Fruit fly (Drosophila melanogaster): ENCODE measurements around the gene cv.

The cv gene

DNA sequence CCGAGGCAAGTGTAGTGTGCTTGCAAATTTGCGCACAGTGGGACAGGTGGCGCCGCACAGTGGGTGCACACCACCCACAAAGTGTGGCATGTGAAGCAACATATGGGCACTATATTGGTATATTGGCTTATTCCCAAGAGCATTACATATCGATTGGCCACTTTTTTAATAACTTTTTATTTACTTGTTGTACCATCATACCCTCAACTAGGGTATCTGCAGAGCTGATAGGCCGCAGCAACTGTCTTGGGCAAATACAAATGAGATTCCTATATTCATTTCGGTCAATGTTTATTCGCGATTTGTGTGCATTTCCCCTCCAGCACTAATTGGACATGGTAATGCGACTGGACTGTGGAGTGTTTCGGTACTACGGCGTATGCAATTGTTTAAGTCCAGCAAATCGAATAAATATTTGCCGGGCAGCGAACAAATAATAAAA, 35.0 kb downstream of the cv start (continued):
- TF ChIP-seq exex (tag; optimal IDR thresholded peaks at IDR 0.05) (no peak), CG3065 (GFP tag; optimal IDR thresholded peaks at IDR 0.05) (no peak), bab2 (GFP tag; optimal IDR thresholded peaks at IDR 0.05) (peak; percentile 70), peb (GFP tag; IDR thresholded peaks at IDR 0.05) (peak; percentile 20; the same call in 1 of the 2 replicates), Bdp1 (GFP tag; optimal IDR thresholded peaks at IDR 0.05) (no peak), Drgx (GFP tag; IDR thresholded peaks at IDR 0.05) (peak; percentile 94), CG9932 (GFP tag; IDR thresholded peaks at IDR 0.05) (0 out of 2 replicates have a peak, but pooled peaks have one; percentile 20), CG34224 (GFP tag; IDR thresholded peaks at IDR 0.05; ENCODE audit: partially characterized antibody) (no peak), CG10209 (GFP tag; optimal IDR thresholded peaks at IDR 0.05) (peak; percentile 43), CG11695 (GFP tag; IDR thresholded peaks at IDR 0.05) (no peak), Chrac-16 (GFP tag; optimal IDR thresholded peaks at IDR 0.05) (no peak), hbn (GFP tag; IDR thresholded peaks at IDR 0.05; ENCODE audit: partially characterized antibody) (no peak), CG10274 (GFP tag; optimal IDR thresholded peaks at IDR 0.05) (peak; percentile 6), YL-1 (GFP tag; optimal IDR thresholded peaks at IDR 0.05) (no peak), unpg (GFP tag; optimal IDR thresholded peaks at IDR 0.05) (peak; percentile 56), Hr78 (GFP tag; optimal IDR thresholded peaks at IDR 0.05) (no peak), onecut (GFP tag; IDR thresholded peaks at IDR 0.05) (peak; percentile 35), Kr (GFP tag; optimal IDR thresholded peaks at IDR 0.05) (no peak), ssp (GFP tag; IDR thresholded peaks at IDR 0.05) (peak; percentile 47), Adf1 (GFP tag; IDR thresholded peaks at IDR 0.05) (no peak), rib (GFP tag; IDR thresholded peaks at IDR 0.05) (no peak), CG30020 (tag; optimal IDR thresholded peaks at IDR 0.05) (no peak), h (optimal IDR thresholded peaks at IDR 0.05) (no peak), inv (GFP tag; IDR thresholded peaks at IDR 0.05; ENCODE audit: partially characterized antibody) (no peak), CG4282 (GFP tag; optimal IDR thresholded peaks at IDR 0.05) (no peak), MBD-R2 (GFP tag; IDR thresholded peaks at IDR 0.05) (no peak; the same call in 1 of the 2 replicates), run (tag; optimal IDR thresholded peaks at IDR 0.05) (no peak), Oli (tag; optimal IDR thresholded peaks at IDR 0.05) (peak; percentile 30), CG11456 (GFP tag; IDR thresholded peaks at IDR 0.05) (peak; percentile 6; the same call in 1 of the 3 replicates), CG14965 (GFP tag; optimal IDR thresholded peaks at IDR 0.05; ENCODE audit: borderline replicate concordance) (peak; percentile 8), Side (GFP tag; optimal IDR thresholded peaks at IDR 0.05) (no peak), sens (GFP tag) (peak; percentile 94), CG31224 (GFP tag; IDR thresholded peaks at IDR 0.05) (peak; percentile 24; the same call in 1 of the 2 replicates), gro (GFP tag; optimal IDR thresholded peaks at IDR 0.05) (no peak), al (GFP tag; IDR thresholded peaks at IDR 0.05) (no peak), Hmr (GFP tag; optimal IDR thresholded peaks at IDR 0.05) (no peak), scrt (GFP tag; optimal IDR thresholded peaks at IDR 0.05) (no peak), Dip3 (GFP tag; optimal IDR thresholded peaks at IDR 0.05) (no peak), Awh (GFP tag; IDR thresholded peaks at IDR 0.05) (0 out of 2 replicates have a peak, but pooled peaks have one; percentile 35), CG10565 (GFP tag; optimal IDR thresholded peaks at IDR 0.05) (no peak), HmgZ (tag; optimal IDR thresholded peaks at IDR 0.05) (no peak), Elba2 (GFP tag; optimal IDR thresholded peaks at IDR 0.05) (no peak), CG13775 (GFP tag; optimal IDR thresholded peaks at IDR 0.05) (no peak), CG14014 (GFP tag; IDR thresholded peaks at IDR 0.05) (peak; percentile 64; the same call in 1 of the 2 replicates), CG2875 (GFP tag; optimal IDR thresholded peaks at IDR 0.05) (peak; percentile 72), CG12155 (GFP tag; optimal IDR thresholded peaks at IDR 0.05) (no peak), Scr (GFP tag; IDR thresholded peaks at IDR 0.05; ENCODE audit: partially characterized antibody) (no peak), Myb (GFP tag; optimal IDR thresholded peaks at IDR 0.05) (peak; percentile 4), CG11398 (GFP tag; optimal IDR thresholded peaks at IDR 0.05) (peak; percentile 55), CG17829 (tag; optimal IDR thresholded peaks at IDR 0.05) (peak; percentile 17), pita (GFP tag; optimal IDR thresholded peaks at IDR 0.05) (no peak)
